Fruit fly (Drosophila melanogaster): ENCODE data around the gene CG10375.

The CG10375 gene

DNA sequence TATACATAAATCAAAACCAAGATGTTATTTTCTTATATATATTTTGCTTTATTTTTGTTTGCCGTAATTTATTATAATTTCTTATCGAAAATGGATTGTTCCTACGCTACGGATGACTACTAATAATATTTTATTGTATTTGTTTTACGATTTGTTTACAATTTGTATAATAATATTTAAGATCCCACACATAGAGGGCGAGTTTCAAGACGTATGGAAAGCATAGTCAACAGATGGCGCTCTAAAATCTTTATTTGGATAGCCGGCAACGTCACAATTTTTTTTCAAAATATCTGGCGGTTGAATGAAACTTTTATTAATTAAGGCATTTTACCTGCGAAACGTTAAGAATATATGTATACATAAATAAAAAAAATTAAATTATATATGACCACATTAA, 45.6 kb upstream of the CG10375 start (continued):
- TF ChIP-seq HLHmδ (GFP tag; optimal IDR thresholded peaks at IDR 0.05) (no peak), Nf-YA (GFP tag; IDR thresholded peaks at IDR 0.05) (no peak), Camta (GFP tag; optimal IDR thresholded peaks at IDR 0.05) (no peak), fd3F (GFP tag; optimal IDR thresholded peaks at IDR 0.05) (peak; percentile 25), CG4707 (GFP tag; optimal IDR thresholded peaks at IDR 0.05) (no peak), Mrtf (GFP tag; IDR thresholded peaks at IDR 0.05) (no peak), gem (tag; optimal IDR thresholded peaks at IDR 0.05) (peak; percentile 56), Nf-YC (tag; optimal IDR thresholded peaks at IDR 0.05) (peak; percentile 54), Dek (tag; optimal IDR thresholded peaks at IDR 0.05) (peak; percentile 83), stwl (tag; optimal IDR thresholded peaks at IDR 0.05) (peak; percentile 77), CG32767 (GFP tag; IDR thresholded peaks at IDR 0.05) (no peak), CG7357 (GFP tag; IDR thresholded peaks at IDR 0.05) (no peak), ato (GFP tag; IDR thresholded peaks at IDR 0.05; ENCODE audit: partially characterized antibody) (no peak), Fer3 (tag; optimal IDR thresholded peaks at IDR 0.05) (peak; percentile 27), CG8089 (GFP tag; optimal IDR thresholded peaks at IDR 0.05) (no peak), CG11723 (GFP tag; optimal IDR thresholded peaks at IDR 0.05) (no peak), CG6854 (GFP tag; optimal IDR thresholded peaks at IDR 0.05) (no peak), schlank (tag; optimal IDR thresholded peaks at IDR 0.05) (no peak), CG16815 (GFP tag; optimal IDR thresholded peaks at IDR 0.05) (no peak), CG31441 (GFP tag; IDR thresholded peaks at IDR 0.05) (0 out of 2 replicates have a peak, but pooled peaks have one; percentile 13), esg (GFP tag; conservative IDR thresholded peaks at IDR 0.05) (no peak), NC2α (GFP tag; optimal IDR thresholded peaks at IDR 0.05) (no peak), luna (GFP tag; optimal IDR thresholded peaks at IDR 0.05) (no peak), CG7839 (tag; optimal IDR thresholded peaks at IDR 0.05) (peak; percentile 35), MTF-1 (GFP tag; optimal IDR thresholded peaks at IDR 0.05; ENCODE audit: borderline replicate concordance) (no peak), Nf-YB (GFP tag; optimal IDR thresholded peaks at IDR 0.05) (no peak), CG15601 (tag; optimal IDR thresholded peaks at IDR 0.05) (peak; percentile 52), ssp (GFP tag; IDR thresholded peaks at IDR 0.05) (no peak), Tbp (GFP tag; optimal IDR thresholded peaks at IDR 0.05) (no peak), CG14050 (GFP tag; IDR thresholded peaks at IDR 0.05) (no peak), Adf1 (GFP tag; IDR thresholded peaks at IDR 0.05) (no peak), CG8478 (optimal IDR thresholded peaks at IDR 0.05) (no peak), zfh1 (GFP tag; IDR thresholded peaks at IDR 0.05) (no peak), CG7987 (GFP tag; optimal IDR thresholded peaks at IDR 0.05) (peak; percentile 34), CG4617 (GFP tag; optimal IDR thresholded peaks at IDR 0.05; ENCODE audit: borderline replicate concordance) (peak; percentile 7), Spps (tag; optimal IDR thresholded peaks at IDR 0.05) (no peak), Hsf (GFP tag; optimal IDR thresholded peaks at IDR 0.05) (no peak), sob (GFP tag; IDR thresholded peaks at IDR 0.05) (no peak), CG3726 (GFP tag; IDR thresholded peaks at IDR 0.05) (no peak), bsh (GFP tag; optimal IDR thresholded peaks at IDR 0.05) (no peak), al (GFP tag; IDR thresholded peaks at IDR 0.05) (no peak), tx (GFP tag; optimal IDR thresholded peaks at IDR 0.05) (no peak), CG14014 (GFP tag; IDR thresholded peaks at IDR 0.05) (no peak), Fer2 (tag; optimal IDR thresholded peaks at IDR 0.05) (no peak), her (GFP tag; optimal IDR thresholded peaks at IDR 0.05) (no peak), cas (GFP tag; IDR thresholded peaks at IDR 0.05) (no peak), bigmax (GFP tag; optimal IDR thresholded peaks at IDR 0.05) (no peak), CG10267 (tag; optimal IDR thresholded peaks at IDR 0.05) (peak; percentile 42), sim (GFP tag; IDR thresholded peaks at IDR 0.05) (no peak), C15 (GFP tag; IDR thresholded peaks at IDR 0.05) (no peak), kah (GFP tag; optimal IDR thresholded peaks at IDR 0.05) (no peak), BtbVII (GFP tag; optimal IDR thresholded peaks at IDR 0.05) (no peak)

All from whole organism, embryonic.